Fruit fly (Drosophila melanogaster) whole organism, embryonic: ENCODE data around the gene Tom70.

Experiments
- mirr ChIP-seq: fragments of 200-800 bp; sonication (Bioruptor generic); optimal IDR thresholded peaks from 3 replicates; lab custom pipeline; 2018; ENCODE audit warnings: missing biosample characterization, mild to moderate bottlenecking, missing genetic modification characterization
- stwl ChIP-seq: fragments of 200-800 bp; sonication (Bioruptor generic); optimal IDR thresholded peaks from 3 replicates; lab custom pipeline; 2018; ENCODE audit warnings: missing biosample characterization, mild to moderate bottlenecking, missing genetic modification characterization, moderate library complexity

DNA sequence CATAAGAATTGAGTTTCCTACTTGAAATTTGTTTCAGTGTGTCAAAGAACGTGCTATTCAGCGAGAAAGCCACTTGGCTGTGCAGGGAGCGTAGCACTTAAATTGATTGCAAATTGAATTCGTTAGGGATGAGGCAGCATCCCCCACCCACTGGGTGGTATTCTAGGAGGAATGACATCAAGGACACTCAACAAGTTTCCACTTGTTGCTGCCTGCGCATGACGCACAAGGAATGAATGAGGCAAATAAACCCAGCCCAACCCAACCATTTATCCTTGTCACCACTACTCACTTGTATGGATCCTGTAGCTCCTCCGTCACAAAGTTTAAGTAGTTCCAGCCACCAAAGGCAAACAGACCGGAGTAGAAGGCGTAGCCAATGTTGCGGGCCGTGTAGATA, 15.1 kb upstream of the Tom70 start:
- TF ChIP-seq stwl (tag; lab: Kevin White, UChicago) (no peak), mirr (no peak)
